Fruit fly (Drosophila melanogaster) whole organism, wandering third instar larva: ENCODE data around the gene CG32486.

ENCODE experiments used
- Abd-B ChIP-seq: fragments of >200 bp; optimal IDR thresholded peaks from 2 replicates; lab custom pipeline; 2017; ENCODE audit warnings: missing biosample characterization, missing genetic modification characterization
- CG32264 ChIP-seq: fragments of 200-800 bp; sonication (Bioruptor generic); optimal IDR thresholded peaks from 2 replicates; lab custom pipeline; 2016; ENCODE audit warnings: missing biosample characterization, missing genetic modification characterization
- CG9705 ChIP-seq: fragments of 200-800 bp; sonication (Bioruptor generic); optimal IDR thresholded peaks from 2 replicates; lab custom pipeline; 2018; ENCODE audit warnings: missing biosample characterization, mild to moderate bottlenecking, missing genetic modification characterization
- CrebA ChIP-seq: fragments of 200-800 bp; sonication (Bioruptor generic); optimal IDR thresholded peaks from 2 replicates; lab custom pipeline; 2016; ENCODE audit warnings: missing biosample characterization, mild to moderate bottlenecking, missing genetic modification characterization, borderline replicate concordance
- Dfd ChIP-seq: fragments of >200 bp; optimal IDR thresholded peaks from 2 replicates; lab custom pipeline; 2017; ENCODE audit warnings: missing biosample characterization, missing genetic modification characterization
- Dif ChIP-seq: fragments of 200-275, 200-300 bp; sonication (Bioruptor generic); optimal IDR thresholded peaks from 2 replicates; lab custom pipeline; 2018; ENCODE audit warnings: missing biosample characterization, missing genetic modification characterization; ENCODE audit not compliant: partially characterized antibody
- HLH106 ChIP-seq: fragments of 200-800 bp; optimal IDR thresholded peaks from 3 replicates; lab custom pipeline; 2019; ENCODE audit warnings: missing biosample characterization, mild to moderate bottlenecking, missing genetic modification characterization, moderate library complexity
- Hnf4 ChIP-seq: fragments of 200-800 bp; sonication (Bioruptor generic); optimal IDR thresholded peaks from 2 replicates; lab custom pipeline; 2016; ENCODE audit warnings: missing biosample characterization, mild to moderate bottlenecking, missing genetic modification characterization
- Hr83 ChIP-seq: fragments of 200-300 bp; sonication (Bioruptor generic); optimal IDR thresholded peaks from 2 replicates; lab custom pipeline; 2016; ENCODE audit warnings: missing biosample characterization, mild to moderate bottlenecking, missing genetic modification characterization, moderate library complexity; ENCODE audit not compliant: poor library complexity, severe bottlenecking
- Mio ChIP-seq: sonication (Bioruptor generic); optimal IDR thresholded peaks from 2 replicates; lab custom pipeline; 2016; ENCODE audit warnings: missing biosample characterization, missing genetic modification characterization
- N ChIP-seq: fragments of >200 bp; optimal IDR thresholded peaks from 2 replicates; lab custom pipeline; 2018; ENCODE audit warnings: missing biosample characterization, missing external identifiers, missing genetic modification characterization
- OdsH ChIP-seq: fragments of 200-800 bp; sonication (Bioruptor generic); optimal IDR thresholded peaks from 2 replicates; lab custom pipeline; 2016; ENCODE audit warnings: missing biosample characterization, mild to moderate bottlenecking, missing genetic modification characterization
- Rel ChIP-seq, 2 experiments: fragments of 200-800 bp; sonication (Bioruptor generic) in 1 of 2; optimal IDR thresholded peaks; 2 replicates in 1 of 2; 3 replicates in 1 of 2; lab custom pipeline; 2016 to 2019; ENCODE audit warnings: mild to moderate bottlenecking in 2 of 2, missing biosample characterization in 2 of 2, missing genetic modification characterization in 2 of 2, moderate library complexity in 1 of 2
- Sp1 ChIP-seq: fragments of 200-800 bp; sonication (Bioruptor generic); optimal IDR thresholded peaks from 3 replicates; lab custom pipeline; 2019; ENCODE audit warnings: missing biosample characterization, mild to moderate bottlenecking, missing genetic modification characterization, moderate library complexity
- Vsx2 ChIP-seq: fragments of 200-300, 225-300 bp; sonication (Bioruptor generic); optimal IDR thresholded peaks from 2 replicates; lab custom pipeline; 2018; ENCODE audit warnings: missing biosample characterization, missing genetic modification characterization; ENCODE audit not compliant: partially characterized antibody
- br ChIP-seq: fragments of 200-800 bp; sonication (Bioruptor generic); optimal IDR thresholded peaks from 2 replicates; lab custom pipeline; 2016; ENCODE audit warnings: missing biosample characterization, missing genetic modification characterization
- brk ChIP-seq: fragments of 200-800 bp; sonication (Bioruptor generic); optimal IDR thresholded peaks from 2 replicates; lab custom pipeline; 2016; ENCODE audit warnings: missing biosample characterization, mild to moderate bottlenecking, missing genetic modification characterization
- dmrt93B ChIP-seq: fragments of 200-800 bp; sonication (Bioruptor generic); optimal IDR thresholded peaks from 2 replicates; lab custom pipeline; 2018; ENCODE audit warnings: missing biosample characterization, mild to moderate bottlenecking, missing genetic modification characterization
- ey ChIP-seq: fragments of 200-800 bp; sonication (Bioruptor generic); optimal IDR thresholded peaks from 2 replicates; lab custom pipeline; 2016; ENCODE audit warnings: missing biosample characterization, missing genetic modification characterization
- foxo ChIP-seq, 2 experiments: fragments of 200-800 bp; sonication (Bioruptor generic); optimal IDR thresholded peaks; 2 replicates in 1 of 2; 3 replicates in 1 of 2; lab custom pipeline; 2016 to 2017; ENCODE audit warnings: missing biosample characterization in 2 of 2, missing genetic modification characterization in 2 of 2
- fru ChIP-seq: fragments of 200-800 bp; sonication (Bioruptor generic); optimal IDR thresholded peaks from 3 replicates; lab custom pipeline; 2016; ENCODE audit warnings: missing biosample characterization, mild to moderate bottlenecking, missing genetic modification characterization
- h ChIP-seq: fragments of 200-800 bp; sonication (Bioruptor generic); optimal IDR thresholded peaks from 3 replicates; lab custom pipeline; 2016; ENCODE audit warnings: missing biosample characterization, mild to moderate bottlenecking, missing genetic modification characterization
- jim ChIP-seq: fragments of 175-275, 200-325 bp; sonication (Bioruptor generic); optimal IDR thresholded peaks from 2 replicates; lab custom pipeline; 2016; ENCODE audit warnings: missing biosample characterization, mild to moderate bottlenecking, missing genetic modification characterization
- lola ChIP-seq: fragments of >200 bp; optimal IDR thresholded peaks from 2 replicates; lab custom pipeline; 2017; ENCODE audit warnings: missing biosample characterization, missing genetic modification characterization
- pan ChIP-seq: fragments of >200 bp; optimal IDR thresholded peaks from 2 replicates; lab custom pipeline; 2017
- psq ChIP-seq: fragments of 200-800 bp; sonication (Bioruptor generic); optimal IDR thresholded peaks from 3 replicates; lab custom pipeline; 2017; ENCODE audit warnings: missing biosample characterization, mild to moderate bottlenecking, missing genetic modification characterization, moderate library complexity
- rgr ChIP-seq: fragments of 200-800 bp; sonication (Bioruptor generic); optimal IDR thresholded peaks from 3 replicates; lab custom pipeline; 2016; ENCODE audit warnings: missing biosample characterization, mild to moderate bottlenecking, missing genetic modification characterization
- sage ChIP-seq: fragments of 200-800 bp; sonication (Bioruptor generic); optimal IDR thresholded peaks from 2 replicates; lab custom pipeline; 2016; ENCODE audit warnings: missing biosample characterization, mild to moderate bottlenecking, missing genetic modification characterization
- sv ChIP-seq: fragments of 200-800 bp; sonication (Bioruptor generic); optimal IDR thresholded peaks from 3 replicates; lab custom pipeline; 2016; ENCODE audit warnings: missing biosample characterization, missing genetic modification characterization
- tai ChIP-seq: sonication (Bioruptor generic); optimal IDR thresholded peaks from 2 replicates; lab custom pipeline; 2016; ENCODE audit warnings: missing biosample characterization, missing genetic modification characterization
- usp ChIP-seq: fragments of >200 bp; optimal IDR thresholded peaks from 2 replicates; lab custom pipeline; 2017; ENCODE audit warnings: missing biosample characterization, missing genetic modification characterization
- woc ChIP-seq: sonication (Bioruptor generic); optimal IDR thresholded peaks from 2 replicates; lab custom pipeline; 2016; ENCODE audit warnings: missing biosample characterization, mild to moderate bottlenecking, missing genetic modification characterization

CG32486 gene

dm6 chr3L:3090581-3091345, 20.1 kb upstream of the CG32486 start (continued):
- TF ChIP-seq Rel (GFP tag; optimal IDR thresholded peaks at IDR 0.05; lab: Kevin White, UChicago) (no peak), Rel (tag; optimal IDR thresholded peaks at IDR 0.05; lab: Kevin White, UChicago) (peak; percentile 33), Dfd (GFP tag; lab: Kevin White, UChicago) (no peak), Vsx2 (GFP tag; lab: Kevin White, UChicago) (no peak), fru (GFP tag; lab: Kevin White, UChicago) (peak; percentile 59), CrebA (no peak), pan (lab: Kevin White, UChicago) (no peak), foxo (GFP tag; optimal IDR thresholded peaks at IDR 0.05; lab: Kevin White, UChicago) (peak in 1 of 2 experiments; percentile 58), Hr83 (GFP tag; lab: Kevin White, UChicago) (peak; percentile 40)

dm6 chr3L:3089012-3089411, 18.4 kb upstream of the CG32486 start:
- no peak for TF ChIP-seq jim (GFP tag; lab: Kevin White, UChicago)
- TF ChIP-seq fru (GFP tag; lab: Kevin White, UChicago), result no peak
- TF ChIP-seq HLH106 (tag; lab: Kevin White, UChicago), result no peak
- TF ChIP-seq tai (GFP tag; lab: Kevin White, UChicago), result no peak
- no peak for TF ChIP-seq Mio (GFP tag; lab: Kevin White, UChicago)

dm6 chr3L:3083329-3084083, 12.9 kb upstream of the CG32486 start:
- no peak for TF ChIP-seq foxo (GFP tag; optimal IDR thresholded peaks at IDR 0.05; lab: Kevin White, UChicago)
- TF ChIP-seq Hnf4 (GFP tag; lab: Kevin White, UChicago), result no peak
- TF ChIP-seq CG9705 (GFP tag; lab: Kevin White, UChicago), result no peak
- TF ChIP-seq Abd-B (GFP tag; lab: Kevin White, UChicago), result no peak
- TF ChIP-seq Mio (GFP tag; lab: Kevin White, UChicago), result no peak
- no peak for TF ChIP-seq brk (GFP tag; lab: Kevin White, UChicago)
- no peak for TF ChIP-seq N (GFP tag; lab: Kevin White, UChicago)
- TF ChIP-seq Hr83 (GFP tag; lab: Kevin White, UChicago), result peak; percentile 35
- no peak for TF ChIP-seq CrebA
- no peak for TF ChIP-seq Sp1 (GFP tag; lab: Kevin White, UChicago)
- no peak for TF ChIP-seq woc
- TF ChIP-seq jim (GFP tag; lab: Kevin White, UChicago), result no peak
- TF ChIP-seq br (GFP tag; lab: Kevin White, UChicago), result peak; percentile 18
- TF ChIP-seq sv (GFP tag; lab: Kevin White, UChicago), result no peak
- no peak for TF ChIP-seq fru (GFP tag; lab: Kevin White, UChicago)
- no peak for TF ChIP-seq CG32264 (GFP tag; lab: Kevin White, UChicago)
- TF ChIP-seq psq (GFP tag; lab: Kevin White, UChicago), result no peak
- TF ChIP-seq sage (GFP tag; lab: Kevin White, UChicago), result no peak
- peak; percentile 35 for TF ChIP-seq h (GFP tag; lab: Kevin White, UChicago)
- TF ChIP-seq pan (lab: Kevin White, UChicago), result no peak
- TF ChIP-seq Dif (GFP tag; lab: Kevin White, UChicago), result no peak
- TF ChIP-seq OdsH (GFP tag; lab: Kevin White, UChicago), result peak; percentile 38
- TF ChIP-seq ey (GFP tag; lab: Kevin White, UChicago), result no peak
- no peak for TF ChIP-seq Rel (GFP tag; optimal IDR thresholded peaks at IDR 0.05; lab: Kevin White, UChicago)
- peak; percentile 79 for TF ChIP-seq Rel (tag; optimal IDR thresholded peaks at IDR 0.05; lab: Kevin White, UChicago)
- TF ChIP-seq tai (GFP tag; lab: Kevin White, UChicago), result no peak
- TF ChIP-seq rgr, result peak; percentile 27
- no peak for TF ChIP-seq dmrt93B (GFP tag; lab: Kevin White, UChicago)
- no peak for TF ChIP-seq lola
- no peak for TF ChIP-seq usp (GFP tag; lab: Kevin White, UChicago)
- TF ChIP-seq, all 38 proteins: peak for 6
